Fruit fly (Drosophila melanogaster) whole organism, embryonic: ENCODE measurements around the gene PGAP1.
A peak's percentile ranks its signal among the peaks of the same experiment; 100 is the strongest.

Experiments
- Asciz ChIP-seq: fragments of 200-800 bp; sonication (Bioruptor generic); optimal IDR thresholded peaks from 2 replicates; lab custom pipeline; 2017; ENCODE audit warnings: missing biosample characterization, mild to moderate bottlenecking, missing genetic modification characterization, missing genetic modification reagents
- B-H1 ChIP-seq: fragments of 200-800 bp; sonication (Bioruptor generic); IDR thresholded peaks from 3 replicates; pipeline ENCODE4 v1.3.6; 2022; ENCODE audit warnings: missing biosample characterization, missing genetic modification characterization
- BtbVII ChIP-seq: fragments of 200-800 bp; sonication (Bioruptor generic); optimal IDR thresholded peaks from 3 replicates; lab custom pipeline; 2017; ENCODE audit warnings: missing biosample characterization, mild to moderate bottlenecking, missing genetic modification characterization
- CG10366 ChIP-seq: fragments of 200-800 bp; sonication (Bioruptor generic); IDR thresholded peaks from 2 replicates; pipeline ENCODE4 v1.3.6; 2022; ENCODE audit warnings: missing biosample characterization, missing genetic modification characterization
- CG11093 ChIP-seq: fragments of 200-800 bp; sonication (Bioruptor generic); IDR thresholded peaks from 3 replicates; pipeline ENCODE4 v1.3.6; 2022; ENCODE audit warnings: missing biosample characterization, missing genetic modification characterization
- CG12155 ChIP-seq: fragments of 200-800 bp; sonication (Bioruptor generic); optimal IDR thresholded peaks from 3 replicates; lab custom pipeline; 2016; ENCODE audit warnings: missing biosample characterization, missing genetic modification characterization
- CG12744 ChIP-seq: fragments of 200-800 bp; sonication (Bioruptor generic); optimal IDR thresholded peaks from 2 replicates; lab custom pipeline; 2016; ENCODE audit warnings: missing biosample characterization, missing genetic modification characterization
- CG13894 ChIP-seq: fragments of 200-800 bp; sonication (Bioruptor generic); optimal IDR thresholded peaks from 3 replicates; lab custom pipeline; 2018; ENCODE audit warnings: missing biosample characterization, mild to moderate bottlenecking, missing genetic modification characterization, moderate library complexity
- CG14965 ChIP-seq: fragments of 200-800 bp; sonication (Bioruptor generic); optimal IDR thresholded peaks from 2 replicates; lab custom pipeline; 2016; ENCODE audit warnings: missing biosample characterization, missing genetic modification characterization, borderline replicate concordance
- CG2889 ChIP-seq: fragments of 200-800 bp; sonication (Bioruptor generic); IDR thresholded peaks from 3 replicates; pipeline ENCODE4 v1.3.6; 2022; ENCODE audit warnings: missing biosample characterization, missing genetic modification characterization
- CG31441 ChIP-seq: fragments of 200-800 bp; sonication (Bioruptor generic); IDR thresholded peaks from 2 replicates; pipeline ENCODE4 v1.3.6; 2022; ENCODE audit warnings: missing biosample characterization, missing genetic modification characterization
- CG3407 ChIP-seq: fragments of 200-800 bp; sonication (Bioruptor generic); optimal IDR thresholded peaks from 2 replicates; lab custom pipeline; 2018; ENCODE audit warnings: missing biosample characterization, mild to moderate bottlenecking, missing genetic modification characterization
- CG34224 ChIP-seq: fragments of 200-800 bp; sonication (Bioruptor generic); IDR thresholded peaks from 3 replicates; pipeline ENCODE4 v1.3.6; 2022; ENCODE audit warnings: missing biosample characterization, missing genetic modification characterization; ENCODE audit not compliant: partially characterized antibody
- CG3726 ChIP-seq: fragments of 200-800 bp; sonication (Bioruptor generic); IDR thresholded peaks from 3 replicates; pipeline ENCODE4, ENCODE4 v1.3.6; 2022; ENCODE audit warnings: missing biosample characterization, missing genetic modification characterization
- CG4282 ChIP-seq: fragments of 200-800 bp; sonication (Bioruptor generic); optimal IDR thresholded peaks from 2 replicates; lab custom pipeline; 2016; ENCODE audit warnings: missing biosample characterization, missing genetic modification characterization
- CG4854 ChIP-seq: fragments of 200-800 bp; sonication (Bioruptor generic); optimal IDR thresholded peaks from 2 replicates; lab custom pipeline; 2016; ENCODE audit warnings: missing biosample characterization, missing genetic modification characterization, inconsistent platforms
- CG7987 ChIP-seq: fragments of 200-800 bp; sonication (Bioruptor generic); optimal IDR thresholded peaks from 2 replicates; lab custom pipeline; 2018; ENCODE audit warnings: missing biosample characterization, mild to moderate bottlenecking, missing genetic modification characterization, moderate library complexity
- CG8388 ChIP-seq: fragments of 200-800 bp; sonication (Bioruptor generic); optimal IDR thresholded peaks from 2 replicates; lab custom pipeline; 2019; ENCODE audit warnings: missing biosample characterization, mild to moderate bottlenecking, missing genetic modification characterization, moderate library complexity
- Chrac-16 ChIP-seq: fragments of 200-800 bp; sonication (Bioruptor generic); optimal IDR thresholded peaks from 3 replicates; lab custom pipeline; 2016; ENCODE audit warnings: missing biosample characterization, missing genetic modification characterization
- E2f1 ChIP-seq: fragments of 200-800 bp; sonication (Bioruptor generic); IDR thresholded peaks from 2 replicates; pipeline ENCODE4 v1.3.6; 2022; ENCODE audit warnings: missing biosample characterization, missing genetic modification characterization
- H2.0 ChIP-seq: fragments of 200-800 bp; sonication (Bioruptor generic); IDR thresholded peaks from 2 replicates; pipeline ENCODE4 v1.3.6; 2022; ENCODE audit warnings: missing biosample characterization, missing genetic modification characterization
- Lim3 ChIP-seq: fragments of 200-800 bp; sonication (Bioruptor generic); IDR thresholded peaks from 2 replicates; pipeline ENCODE4 v1.3.6; 2022; ENCODE audit warnings: missing biosample characterization, missing genetic modification characterization
- MESR4 ChIP-seq: fragments of 200-800 bp; sonication (Bioruptor generic); optimal IDR thresholded peaks from 2 replicates; lab custom pipeline; 2018; ENCODE audit warnings: missing biosample characterization, mild to moderate bottlenecking, missing genetic modification characterization, moderate library complexity
- Nf-YB ChIP-seq: fragments of 200-800 bp; sonication (Bioruptor generic); optimal IDR thresholded peaks from 3 replicates; lab custom pipeline; 2019; ENCODE audit warnings: missing biosample characterization, mild to moderate bottlenecking, missing genetic modification characterization, moderate library complexity
- Ravus ChIP-seq: fragments of 200-800 bp; sonication (Bioruptor generic); IDR thresholded peaks from 2 replicates; pipeline ENCODE4 v1.3.6; 2022; ENCODE audit warnings: missing biosample characterization, missing genetic modification characterization
- Side ChIP-seq: fragments of 200-800 bp; sonication (Bioruptor generic); optimal IDR thresholded peaks from 2 replicates; lab custom pipeline; 2016; ENCODE audit warnings: missing biosample characterization, missing genetic modification characterization
- Stat92E ChIP-seq, 3 experiments: fragments of >200 bp in 2 of 3; fragments of 200-800 bp in 1 of 3; sonication (Bioruptor generic) in 1 of 3; optimal IDR thresholded peaks; 2 replicates each; lab custom pipeline; 2017 to 2019; ENCODE audit warnings: missing biosample characterization in 3 of 3, missing genetic modification characterization in 3 of 3, mild to moderate bottlenecking in 1 of 3, moderate library complexity in 1 of 3
- Trl ChIP-seq, 3 experiments: fragments of >200 bp in 2 of 3; fragments of 200-800 bp in 1 of 3; sonication (Bioruptor generic) in 1 of 3; optimal IDR thresholded peaks; 2 replicates in 1 of 3; 3 replicates in 2 of 3; lab custom pipeline; 2016 to 2017; ENCODE audit warnings: missing biosample characterization in 1 of 3, missing genetic modification characterization in 1 of 3
- abd-A ChIP-seq: fragments of 200-800 bp; sonication (Bioruptor generic); optimal IDR thresholded peaks from 3 replicates; lab custom pipeline; 2019; ENCODE audit warnings: missing biosample characterization, mild to moderate bottlenecking, missing genetic modification characterization, moderate library complexity
- bigmax ChIP-seq: fragments of 200-800 bp; sonication (Bioruptor generic); optimal IDR thresholded peaks from 2 replicates; lab custom pipeline; 2018; ENCODE audit warnings: missing biosample characterization, mild to moderate bottlenecking, missing genetic modification characterization
- ci ChIP-seq: fragments of 200-800 bp; sonication (Bioruptor generic); IDR thresholded peaks from 3 replicates; pipeline ENCODE4 v1.3.6; 2022; ENCODE audit warnings: missing biosample characterization, missing genetic modification characterization
- crc ChIP-seq: fragments of 200-800 bp; sonication (Bioruptor generic); optimal IDR thresholded peaks from 2 replicates; lab custom pipeline; 2016; ENCODE audit warnings: missing biosample characterization, missing genetic modification characterization
- croc ChIP-seq: fragments of 200-800 bp; sonication (Bioruptor generic); conservative IDR thresholded peaks from 3 replicates; pipeline ENCODE4 v1.3.6; 2022; ENCODE audit warnings: missing biosample characterization, missing genetic modification characterization
- crp ChIP-seq, 2 experiments: fragments of 200-800 bp; sonication (Bioruptor generic); optimal IDR thresholded peaks; 2 replicates in 1 of 2; 3 replicates in 1 of 2; lab custom pipeline; 2017; ENCODE audit warnings: missing biosample characterization in 2 of 2, missing genetic modification characterization in 2 of 2, mild to moderate bottlenecking in 1 of 2, moderate library complexity in 1 of 2
- ftz-f1 ChIP-seq: fragments of 200-800 bp; sonication (Bioruptor generic); optimal IDR thresholded peaks from 2 replicates; lab custom pipeline; 2016; ENCODE audit warnings: missing biosample characterization, missing genetic modification characterization
- fu2 ChIP-seq: fragments of 200-800 bp; sonication (Bioruptor generic); optimal IDR thresholded peaks from 2 replicates; lab custom pipeline; 2016; ENCODE audit warnings: missing biosample characterization, missing genetic modification characterization
- h ChIP-seq: fragments of >200 bp; optimal IDR thresholded peaks from 2 replicates; lab custom pipeline; 2017
- jing ChIP-seq: fragments of 200-800 bp; sonication (Bioruptor generic); optimal IDR thresholded peaks from 2 replicates; lab custom pipeline; 2018; ENCODE audit warnings: missing biosample characterization, mild to moderate bottlenecking, missing genetic modification characterization
- jumu ChIP-seq: fragments of 200-800 bp; sonication (Bioruptor generic); optimal IDR thresholded peaks from 3 replicates; lab custom pipeline; 2016; ENCODE audit warnings: missing biosample characterization, missing genetic modification characterization
- kay ChIP-seq: fragments of 200-800 bp; sonication (Bioruptor generic); optimal IDR thresholded peaks from 2 replicates; lab custom pipeline; 2016; ENCODE audit warnings: missing biosample characterization, missing genetic modification characterization
- mam ChIP-seq: fragments of 200-800 bp; sonication (Bioruptor generic); optimal IDR thresholded peaks from 3 replicates; lab custom pipeline; 2016; ENCODE audit warnings: missing biosample characterization, missing genetic modification characterization
- nau ChIP-seq: fragments of 200-800 bp; sonication (Bioruptor generic); optimal IDR thresholded peaks from 3 replicates; lab custom pipeline; 2017; ENCODE audit warnings: missing biosample characterization, mild to moderate bottlenecking, missing genetic modification characterization, missing genetic modification reagents
- pho ChIP-seq: fragments of 200-800 bp; sonication (Bioruptor generic); optimal IDR thresholded peaks from 2 replicates; lab custom pipeline; 2016; ENCODE audit warnings: missing biosample characterization, missing genetic modification characterization
- pros ChIP-seq: fragments of 200-800 bp; sonication (Bioruptor generic); optimal IDR thresholded peaks from 3 replicates; lab custom pipeline; 2019; ENCODE audit warnings: missing biosample characterization, mild to moderate bottlenecking, missing genetic modification characterization, moderate library complexity
- slou ChIP-seq: fragments of 200-800 bp; sonication (Bioruptor generic); optimal IDR thresholded peaks from 3 replicates; lab custom pipeline; 2016; ENCODE audit warnings: missing biosample characterization, missing genetic modification characterization
- tll ChIP-seq, 2 experiments: fragments of 200-800 bp in 1 of 2; fragments of >200 bp in 1 of 2; sonication (Bioruptor generic) in 1 of 2; optimal IDR thresholded peaks; 2 replicates each; lab custom pipeline; 2017 to 2019; ENCODE audit warnings: missing biosample characterization in 2 of 2, missing genetic modification characterization in 2 of 2, mild to moderate bottlenecking in 1 of 2, moderate library complexity in 1 of 2
- ttk ChIP-seq: fragments of 200-800 bp; sonication (Bioruptor generic); IDR thresholded peaks from 2 replicates; pipeline ENCODE4 v2.1.2; 2022; ENCODE audit warnings: missing biosample characterization, missing genetic modification characterization
- unpg ChIP-seq: fragments of 200-800 bp; sonication (Bioruptor generic); optimal IDR thresholded peaks from 3 replicates; lab custom pipeline; 2018; ENCODE audit warnings: missing biosample characterization, mild to moderate bottlenecking, missing genetic modification characterization, moderate library complexity
- wek ChIP-seq: fragments of 200-800 bp; sonication (Bioruptor generic); optimal IDR thresholded peaks from 3 replicates; lab custom pipeline; 2018; ENCODE audit warnings: missing biosample characterization, mild to moderate bottlenecking, missing genetic modification characterization, moderate library complexity
- wor ChIP-seq: fragments of 200-800 bp; sonication (Bioruptor generic); IDR thresholded peaks from 2 replicates; pipeline ENCODE4 v1.3.6; 2022; ENCODE audit warnings: missing biosample characterization, missing genetic modification characterization

Gene PGAP1

dm6 chrX:5705899-5706312 lies 16.6 kb upstream of the PGAP1 start (continued):
- TF ChIP-seq CG4854 (GFP tag; lab: Kevin White, UChicago) (peak; percentile 46), CG2889 (peak; percentile 83), wek (GFP tag; lab: Kevin White, UChicago) (peak; percentile 38), ci (GFP tag; lab: Robert Waterston, UW) (peak; percentile 95), Stat92E (GFP tag; optimal IDR thresholded peaks at IDR 0.05; lab: Kevin White, UChicago) (no peak), Asciz (peak; percentile 79), CG11093 (peak; percentile 90), pho (GFP tag; lab: Kevin White, UChicago) (peak; percentile 47), CG31441 (peak; percentile 86), BtbVII (GFP tag; lab: Kevin White, UChicago) (peak; percentile 89), CG3726 (peak; percentile 87; the same call in 2 of the 3 replicates), CG8388 (GFP tag; lab: Kevin White, UChicago) (peak; percentile 64), E2f1 (GFP tag; lab: Robert Waterston, UW) (peak; percentile 88), tll (GFP tag; optimal IDR thresholded peaks at IDR 0.05; lab: Kevin White, UChicago) (no peak), bigmax (GFP tag; lab: Kevin White, UChicago) (no peak), CG14965 (GFP tag; lab: Kevin White, UChicago) (no peak), Ravus (GFP tag; lab: Robert Waterston, UW) (peak; percentile 73), nau (GFP tag; lab: Kevin White, UChicago) (no peak), CG7987 (GFP tag; lab: Kevin White, UChicago) (peak; percentile 58), CG12744 (GFP tag; lab: Kevin White, UChicago) (peak; percentile 55), CG3407 (GFP tag; lab: Kevin White, UChicago) (peak; percentile 56), jumu (peak; percentile 68), CG10366 (GFP tag; lab: Robert Waterston, UW) (peak; percentile 82), MESR4 (GFP tag; lab: Kevin White, UChicago) (no peak), CG12155 (GFP tag; lab: Kevin White, UChicago) (peak; percentile 62), Lim3 (GFP tag; lab: Robert Waterston, UW) (peak; percentile 57; the same call in 1 of the 2 replicates), CG13894 (tag; lab: Kevin White, UChicago) (peak; percentile 95), slou (GFP tag; lab: Kevin White, UChicago) (peak; percentile 35), wor (peak; percentile 69), h (no peak), CG4282 (GFP tag; lab: Kevin White, UChicago) (no peak), ttk (peak; percentile 88), crp (GFP tag; optimal IDR thresholded peaks at IDR 0.05; lab: Kevin White, UChicago) (peak in 1 of 2 experiments; percentile 25), CG34224 (no peak), jing (GFP tag; lab: Kevin White, UChicago) (peak; percentile 41), Trl (optimal IDR thresholded peaks at IDR 0.05; lab: Kevin White, UChicago) (no peak), Trl (GFP tag; optimal IDR thresholded peaks at IDR 0.05; lab: Kevin White, UChicago) (peak; percentile 56), ftz-f1 (peak; percentile 13), kay (GFP tag; lab: Kevin White, UChicago) (peak; percentile 75), croc (GFP tag; lab: Robert Waterston, UW) (peak; percentile 77; the same call in 2 of the 3 replicates), unpg (GFP tag; lab: Kevin White, UChicago) (peak; percentile 86), pros (GFP tag; lab: Kevin White, UChicago) (no peak), abd-A (tag; lab: Kevin White, UChicago) (no peak), fu2 (GFP tag; lab: Kevin White, UChicago) (no peak), Side (GFP tag; lab: Kevin White, UChicago) (peak; percentile 53), mam (GFP tag; lab: Kevin White, UChicago) (peak; percentile 83), crc (peak; percentile 37), Nf-YB (peak; percentile 38), H2.0 (GFP tag; lab: Robert Waterston, UW) (peak; percentile 80), Chrac-16 (GFP tag; lab: Kevin White, UChicago) (peak; percentile 64), B-H1 (GFP tag; lab: Robert Waterston, UW) (peak; percentile 89)
